Worm (Caenorhabditis elegans): Measurements from ENCODE around the gene C55A6.6.

DNA sequence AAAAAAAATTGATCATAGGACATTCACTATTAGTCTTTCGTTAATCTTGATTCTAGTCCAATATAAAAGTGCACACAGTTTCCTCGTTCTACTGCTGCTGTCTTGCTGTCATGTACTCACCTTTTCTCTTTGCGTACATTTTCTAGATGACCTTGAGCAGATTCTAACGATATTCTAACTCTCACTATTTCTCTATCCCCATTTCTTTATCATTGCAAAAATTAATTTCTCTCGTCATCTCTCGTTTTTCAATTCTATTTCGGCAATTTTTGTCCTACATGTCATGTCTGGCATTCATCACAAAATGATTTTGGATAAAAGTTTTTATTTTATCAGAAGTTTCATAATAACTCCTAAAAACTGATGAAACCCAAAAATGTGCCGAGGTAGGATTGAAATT lies 5.8 kb downstream of the C55A6.6 start, which contains the start of gene ttll-5:
- TF ChIP-seq M03D4.4 (tag; optimal IDR thresholded peaks at IDR 0.05), result no peak
- TF ChIP-seq ceh-43 (GFP tag; optimal IDR thresholded peaks at IDR 0.05), result no peak
- no peak for TF ChIP-seq nhr-76 (tag; optimal IDR thresholded peaks at IDR 0.05)
